Worm (Caenorhabditis elegans) whole organism, mixed stage, embryonic: ENCODE measurements around the gene F59C12.4.

Experiments used
- lin-13 ChIP-seq: fragments of 150-350 bp; optimal IDR thresholded peaks from 2 replicates; lab custom pipeline; 2014; ENCODE audit warnings: missing biosample characterization, missing genetic modification characterization
- pha-4 ChIP-seq: fragments of 150-350 bp; optimal IDR thresholded peaks from 2 replicates; lab custom pipeline; 2018; ENCODE audit warnings: missing biosample characterization, missing genetic modification reagents, missing genetic modification characterization
- ztf-11 ChIP-seq: fragments of 150-350 bp; optimal IDR thresholded peaks from 2 replicates; lab custom pipeline; 2014; ENCODE audit warnings: missing biosample characterization, missing genetic modification characterization

- TF ChIP-seq pha-4 (tag; lab: Kevin White, UChicago) (no peak), ztf-11 (tag; lab: Kevin White, UChicago) (no peak), lin-13 (no peak)
These were observed 37.7 kb downstream of the F59C12.4 start for ce11 chrX:16564515-16565285.
